Worm (Caenorhabditis elegans) whole organism, young adult: Measurements from ENCODE around the gene ZK262.4.

Experiments
- B0019.2 ChIP-seq: fragments of 200-800 bp; sonication (Bioruptor generic); conservative IDR thresholded peaks from 2 replicates; pipeline ENCODE4 v1.3.6; 2022; ENCODE audit warnings: missing genetic modification reagents, missing genetic modification characterization, missing compliant biosample characterization
- T07F8.4 ChIP-seq: sonication (generic microtip); optimal IDR thresholded peaks from 2 replicates; lab custom pipeline; 2016; ENCODE audit warnings: mild to moderate bottlenecking, missing genetic modification characterization, moderate library complexity, missing compliant biosample characterization
- egl-44 ChIP-seq: fragments of 200-800 bp; sonication (Bioruptor generic); IDR thresholded peaks from 2 replicates; pipeline ENCODE4 v1.3.6; 2022; ENCODE audit warnings: missing genetic modification reagents, missing genetic modification characterization, missing compliant biosample characterization
- egrh-3 ChIP-seq: fragments of 200-800 bp; sonication (Bioruptor generic); IDR thresholded peaks from 2 replicates; pipeline ENCODE4 v1.3.6; 2022; ENCODE audit warnings: missing genetic modification reagents, missing genetic modification characterization, missing compliant biosample characterization
- ekl-4 ChIP-seq: fragments of 200-800 bp; sonication (Bioruptor generic); IDR thresholded peaks from 2 replicates; pipeline ENCODE4 v1.3.6; 2022; ENCODE audit warnings: missing genetic modification reagents, missing genetic modification characterization, missing compliant biosample characterization
- nhr-27 ChIP-seq: fragments of 200-800 bp; sonication (Bioruptor generic); optimal IDR thresholded peaks from 2 replicates; lab custom pipeline; 2018; ENCODE audit warnings: mild to moderate bottlenecking, missing genetic modification characterization, moderate library complexity, missing compliant biosample characterization
- nhr-90 ChIP-seq: sonication (generic microtip); optimal IDR thresholded peaks from 2 replicates; lab custom pipeline; 2016; ENCODE audit warnings: missing genotype, mild to moderate bottlenecking, missing genetic modification characterization, missing compliant biosample characterization
- snpc-3.4 ChIP-seq: sonication (generic microtip); optimal IDR thresholded peaks from 2 replicates; lab custom pipeline; 2017; ENCODE audit warnings: missing genetic modification characterization, mild to moderate bottlenecking, missing compliant biosample characterization, antibody characterized with exemption, moderate library complexity, missing genotype, missing genetic modification reagents
- snpc-4 ChIP-seq, 5 experiments: fragments of 150-350 bp in 1 of 5; sonication (generic microtip) in 4 of 5; optimal IDR thresholded peaks; 2 replicates each; lab custom pipeline; 2014 to 2018; ENCODE audit warnings: missing genetic modification characterization in 5 of 5, missing biosample characterization in 3 of 5, antibody characterized with exemption in 2 of 5, mild to moderate bottlenecking in 2 of 5, missing compliant biosample characterization in 2 of 5, missing genotype in 2 of 5, moderate library complexity in 2 of 5, missing genetic modification reagents in 1 of 5

- TF ChIP-seq egl-44 (GFP tag; lab: Robert Waterston, UW) (no peak), egrh-3 (GFP tag; lab: Robert Waterston, UW) (no peak), T07F8.4 (tag; lab: Kevin White, UChicago) (no peak), snpc-4 (GFP tag; optimal IDR thresholded peaks at IDR 0.05; lab: Kevin White, UChicago) (no peak), snpc-4 (tag; optimal IDR thresholded peaks at IDR 0.05; lab: Kevin White, UChicago) (no peak), ekl-4 (GFP tag; lab: Robert Waterston, UW) (no peak), B0019.2 (GFP tag; lab: Robert Waterston, UW) (no peak), nhr-90 (tag; lab: Kevin White, UChicago) (no peak), snpc-3.4 (tag; lab: Kevin White, UChicago) (no peak), nhr-27 (tag; lab: Kevin White, UChicago) (no peak)
Measured at ce11 chrV:18375551-18375950, 48.8 kb downstream of the ZK262.4 start.
